Worm (Caenorhabditis elegans) whole organism, young adult: ENCODE results near the gene F31F4.11.

Experiments
- B0261.1 ChIP-seq: sonication (generic microtip); optimal IDR thresholded peaks from 2 replicates; lab custom pipeline; 2016; ENCODE audit warnings: mild to moderate bottlenecking, missing genetic modification characterization, moderate library complexity, missing compliant biosample characterization
- Y67H2A.10 ChIP-seq: fragments of 200-800 bp; sonication (Bioruptor generic); conservative IDR thresholded peaks from 2 replicates; pipeline ENCODE4 v1.3.6; 2022; ENCODE audit warnings: missing genetic modification reagents, missing genetic modification characterization, missing compliant biosample characterization
- ama-1 ChIP-seq, 3 experiments: fragments of 150-350 bp in 1 of 3; sonication (generic microtip) in 2 of 3; optimal IDR thresholded peaks; 2 replicates each; lab custom pipeline; 2014 to 2018; ENCODE audit warnings: missing biosample characterization in 2 of 3, missing genetic modification characterization in 2 of 3, missing genetic modification reagents in 2 of 3
- dpl-1 ChIP-seq: fragments of 150-350 bp; optimal IDR thresholded peaks from 2 replicates; lab custom pipeline; 2014; ENCODE audit warnings: missing biosample characterization, missing genetic modification reagents, missing genetic modification characterization
- pha-4 ChIP-seq: fragments of 150-350 bp; sonication (generic microtip); optimal IDR thresholded peaks from 2 replicates; lab custom pipeline; 2014; ENCODE audit warnings: missing biosample characterization, missing genetic modification reagents, missing genetic modification characterization

ce11 chrV:699051-699450, 34.8 kb upstream of the F31F4.11 start:
- TF ChIP-seq dpl-1 (no peak), B0261.1 (tag; lab: Kevin White, UChicago) (no peak), Y67H2A.10 (no peak), ama-1 (optimal IDR thresholded peaks at IDR 0.05; lab: Kevin White, UChicago) (no peak), ama-1 (GFP tag; optimal IDR thresholded peaks at IDR 0.05; lab: Kevin White, UChicago) (no peak), pha-4 (tag; lab: Kevin White, UChicago) (no peak)
